Fruit fly (Drosophila melanogaster) S2 (cell line): Measurements from ENCODE around the gene CG8001.

Experiments
- CG8478 ChIP-seq: fragments of >200 bp; optimal IDR thresholded peaks from 2 replicates; lab custom pipeline; 2018
- CTCF ChIP-seq, 2 experiments: fragments of >200 bp; optimal IDR thresholded peaks; 2 replicates each; lab custom pipeline; 2018

DNA sequence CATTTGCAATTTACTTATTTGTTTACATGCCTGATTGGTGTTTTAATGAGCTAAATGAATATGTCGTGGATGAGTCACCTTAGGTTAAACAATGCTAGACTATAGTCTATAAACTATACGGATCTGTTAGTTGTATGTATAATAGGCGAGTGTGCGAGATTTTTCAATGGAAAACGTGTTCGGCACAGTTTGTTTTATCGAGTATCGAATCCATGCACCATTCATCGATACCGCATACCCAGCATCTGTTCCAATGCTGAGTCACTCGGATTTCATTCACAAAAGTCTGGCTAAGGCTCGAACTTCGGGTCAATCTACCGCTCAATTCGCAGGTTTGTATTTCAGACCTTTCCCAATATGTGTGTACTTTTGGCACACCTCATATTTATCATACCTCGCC lies 28.5 kb upstream of the CG8001 start:
- TF ChIP-seq CTCF (optimal IDR thresholded peaks at IDR 0.05; lab: Kevin White, UChicago) (no peak), CG8478 (lab: Kevin White, UChicago) (no peak)
